Fruit fly (Drosophila melanogaster) whole organism, prepupa: ENCODE data around the gene CG3655.

Experiments used
- Blimp-1 ChIP-seq: fragments of 200-800 bp; sonication (Bioruptor generic); optimal IDR thresholded peaks from 3 replicates; lab custom pipeline; 2017; ENCODE audit warnings: missing biosample characterization, missing genetic modification characterization, mild to moderate bottlenecking, moderate library complexity, missing genetic modification reagents
- CG10631 ChIP-seq: fragments of 200-800 bp; sonication (Bioruptor generic); optimal IDR thresholded peaks from 2 replicates; lab custom pipeline; 2016; ENCODE audit warnings: missing biosample characterization, missing genetic modification characterization
- CG10669 ChIP-seq: fragments of 200-800 bp; sonication (Bioruptor generic); optimal IDR thresholded peaks from 3 replicates; lab custom pipeline; 2018; ENCODE audit warnings: missing biosample characterization, mild to moderate bottlenecking, missing genetic modification characterization, moderate library complexity
- CG11762 ChIP-seq: fragments of 200-800 bp; sonication (Bioruptor generic); optimal IDR thresholded peaks from 3 replicates; lab custom pipeline; 2016; ENCODE audit warnings: missing biosample characterization, missing genetic modification characterization; ENCODE audit not compliant: insufficient read depth
- CG11902 ChIP-seq: fragments of 200-800 bp; sonication (Bioruptor generic); optimal IDR thresholded peaks from 3 replicates; lab custom pipeline; 2016; ENCODE audit warnings: missing biosample characterization, missing genetic modification characterization
- CG15336 ChIP-seq: fragments of 200-800 bp; sonication (Bioruptor generic); IDR thresholded peaks from 2 replicates; pipeline ENCODE4 v1.3.6; 2022; ENCODE audit warnings: missing biosample characterization, missing genetic modification characterization
- CG16779 ChIP-seq: fragments of 200-800 bp; sonication (Bioruptor generic); optimal IDR thresholded peaks from 3 replicates; lab custom pipeline; 2017; ENCODE audit warnings: missing biosample characterization, mild to moderate bottlenecking, missing genetic modification characterization
- CG3032 ChIP-seq: fragments of 200-800 bp; optimal IDR thresholded peaks from 2 replicates; lab custom pipeline; 2019; ENCODE audit warnings: missing biosample characterization, mild to moderate bottlenecking, missing genetic modification characterization, moderate library complexity
- CG32006 ChIP-seq: fragments of 200-800 bp; sonication (Bioruptor generic); optimal IDR thresholded peaks from 3 replicates; lab custom pipeline; 2017; ENCODE audit warnings: missing biosample characterization, mild to moderate bottlenecking, missing genetic modification characterization
- CG34406 ChIP-seq: fragments of 200-800 bp; sonication (Bioruptor generic); optimal IDR thresholded peaks from 3 replicates; lab custom pipeline; 2016; ENCODE audit warnings: missing biosample characterization, missing genetic modification characterization
- CG3919 ChIP-seq: fragments of 200-800 bp; sonication (Bioruptor generic); optimal IDR thresholded peaks from 3 replicates; lab custom pipeline; 2016; ENCODE audit warnings: missing biosample characterization, missing genetic modification characterization
- CG4318 ChIP-seq: fragments of 200-800 bp; sonication (Bioruptor generic); optimal IDR thresholded peaks from 3 replicates; lab custom pipeline; 2017; ENCODE audit warnings: missing biosample characterization, mild to moderate bottlenecking, missing genetic modification characterization
- CG6163 ChIP-seq: fragments of 200-800 bp; sonication (Bioruptor generic); IDR thresholded peaks from 3 replicates; pipeline ENCODE4 v1.3.6; 2022; ENCODE audit warnings: missing biosample characterization, missing genetic modification characterization
- CG6276 ChIP-seq: fragments of 200-800 bp; sonication (Bioruptor generic); optimal IDR thresholded peaks from 2 replicates; lab custom pipeline; 2017; ENCODE audit warnings: missing biosample characterization, mild to moderate bottlenecking, missing genetic modification characterization
- CG6792 ChIP-seq: fragments of 200-800 bp; sonication (Bioruptor generic); optimal IDR thresholded peaks from 3 replicates; lab custom pipeline; 2016; ENCODE audit warnings: missing biosample characterization, missing genetic modification characterization
- CG6808 ChIP-seq: fragments of 200-800 bp; sonication (Bioruptor generic); optimal IDR thresholded peaks from 3 replicates; lab custom pipeline; 2017; ENCODE audit warnings: missing biosample characterization, missing genetic modification characterization, mild to moderate bottlenecking, moderate library complexity, missing genetic modification reagents
- CG7368 ChIP-seq: fragments of 200-800 bp; sonication (Bioruptor generic); optimal IDR thresholded peaks from 3 replicates; lab custom pipeline; 2016; ENCODE audit warnings: missing biosample characterization, missing genetic modification characterization
- CG8319 ChIP-seq: fragments of 200-800 bp; sonication (Bioruptor generic); optimal IDR thresholded peaks from 3 replicates; lab custom pipeline; 2016; ENCODE audit warnings: missing biosample characterization, missing genetic modification characterization
- CG9139 ChIP-seq: fragments of 200-800 bp; sonication (Bioruptor generic); optimal IDR thresholded peaks from 3 replicates; lab custom pipeline; 2017; ENCODE audit warnings: missing biosample characterization, mild to moderate bottlenecking, missing genetic modification characterization
- Eip75B ChIP-seq: fragments of 200-800 bp; sonication (Bioruptor generic); optimal IDR thresholded peaks from 3 replicates; lab custom pipeline; 2016; ENCODE audit warnings: missing biosample characterization, missing genetic modification characterization
- Eip78C ChIP-seq: fragments of 200-800 bp; sonication (Bioruptor generic); peaks from one replicate; lab custom pipeline; 2016; ENCODE audit warnings: missing biosample characterization, missing genetic modification characterization
- Eip93F ChIP-seq: fragments of 200-800 bp; sonication (Bioruptor generic); optimal IDR thresholded peaks from 2 replicates; lab custom pipeline; 2016; ENCODE audit warnings: missing biosample characterization, mild to moderate bottlenecking, missing genetic modification characterization
- Ets21C ChIP-seq: fragments of 200-800 bp; sonication (Bioruptor generic); optimal IDR thresholded peaks from 3 replicates; lab custom pipeline; 2016; ENCODE audit warnings: missing biosample characterization, missing genetic modification characterization
- Ets96B ChIP-seq: fragments of 200-800 bp; optimal IDR thresholded peaks from 2 replicates; lab custom pipeline; 2019; ENCODE audit warnings: missing biosample characterization, mild to moderate bottlenecking, missing genetic modification characterization, moderate library complexity
- Gug ChIP-seq: fragments of 200-800 bp; sonication (Bioruptor generic); IDR thresholded peaks from 2 replicates; pipeline ENCODE4 v1.3.6; 2022; ENCODE audit warnings: missing biosample characterization, missing genetic modification characterization
- Lpt ChIP-seq: fragments of 200-800 bp; sonication (Bioruptor generic); optimal IDR thresholded peaks from 3 replicates; lab custom pipeline; 2016; ENCODE audit warnings: missing biosample characterization, missing genetic modification characterization
- OdsH ChIP-seq: fragments of 200-800 bp; sonication (Bioruptor generic); optimal IDR thresholded peaks from 3 replicates; lab custom pipeline; 2016; ENCODE audit warnings: missing biosample characterization, missing genetic modification characterization
- Sox102F ChIP-seq: fragments of 200-800 bp; sonication (Bioruptor generic); optimal IDR thresholded peaks from 2 replicates; lab custom pipeline; 2016; ENCODE audit warnings: missing biosample characterization, mild to moderate bottlenecking, missing genetic modification characterization
- Sox14 ChIP-seq: fragments of 200-800 bp; sonication (Bioruptor generic); optimal IDR thresholded peaks from 3 replicates; lab custom pipeline; 2016; ENCODE audit warnings: missing biosample characterization, missing genetic modification characterization
- cyc ChIP-seq: fragments of 200-800 bp; sonication (Bioruptor generic); optimal IDR thresholded peaks from 3 replicates; lab custom pipeline; 2016; ENCODE audit warnings: missing biosample characterization, missing genetic modification characterization
- eg ChIP-seq: fragments of 200-800 bp; sonication (Bioruptor generic); IDR thresholded peaks from 3 replicates; pipeline ENCODE4 v1.3.6; 2022; ENCODE audit warnings: missing biosample characterization, missing genetic modification characterization
- fd59A ChIP-seq: fragments of 200-800 bp; sonication (Bioruptor generic); optimal IDR thresholded peaks from 2 replicates; lab custom pipeline; 2017; ENCODE audit warnings: missing biosample characterization, mild to moderate bottlenecking, missing genetic modification characterization, missing genetic modification reagents
- fkh ChIP-seq: fragments of 200-800 bp; sonication (Bioruptor generic); optimal IDR thresholded peaks from 3 replicates; lab custom pipeline; 2017; ENCODE audit warnings: missing biosample characterization, mild to moderate bottlenecking, missing genetic modification characterization, moderate library complexity
- lz ChIP-seq: fragments of 200-800 bp; sonication (Bioruptor generic); optimal IDR thresholded peaks from 3 replicates; lab custom pipeline; 2016; ENCODE audit warnings: missing biosample characterization, missing genetic modification characterization
- net ChIP-seq: fragments of 200-800 bp; sonication (Bioruptor generic); optimal IDR thresholded peaks from 3 replicates; lab custom pipeline; 2016; ENCODE audit warnings: missing biosample characterization, missing genetic modification characterization
- pdm3 ChIP-seq: fragments of 200-800 bp; sonication (Bioruptor generic); optimal IDR thresholded peaks from 3 replicates; lab custom pipeline; 2016; ENCODE audit warnings: missing biosample characterization, missing genetic modification characterization
- salr ChIP-seq, 2 experiments: fragments of 200-800 bp; sonication (Bioruptor generic); optimal IDR thresholded peaks; 3 replicates each; lab custom pipeline; 2016 to 2018; ENCODE audit warnings: missing biosample characterization in 2 of 2, missing genetic modification characterization in 2 of 2, mild to moderate bottlenecking in 1 of 2
- spab ChIP-seq: fragments of 200-800 bp; sonication (Bioruptor generic); optimal IDR thresholded peaks from 2 replicates; lab custom pipeline; 2017; ENCODE audit warnings: missing biosample characterization, mild to moderate bottlenecking, missing genetic modification characterization, missing genetic modification reagents
- ss ChIP-seq, 2 experiments: fragments of 200-800 bp; sonication (Bioruptor generic); optimal IDR thresholded peaks; 2 replicates in 1 of 2; 3 replicates in 1 of 2; lab custom pipeline; 2017 to 2018; ENCODE audit warnings: mild to moderate bottlenecking in 2 of 2, missing biosample characterization in 2 of 2, missing genetic modification characterization in 2 of 2, moderate library complexity in 1 of 2
- svp ChIP-seq: fragments of 200-800 bp; sonication (Bioruptor generic); peaks from one replicate; lab custom pipeline; 2016; ENCODE audit warnings: missing biosample characterization, missing genetic modification characterization
- topi ChIP-seq: fragments of 200-800 bp; sonication (Bioruptor generic); optimal IDR thresholded peaks from 3 replicates; lab custom pipeline; 2016; ENCODE audit warnings: missing biosample characterization, missing genetic modification characterization
- vri ChIP-seq: fragments of 200-800 bp; sonication (Bioruptor generic); optimal IDR thresholded peaks from 3 replicates; lab custom pipeline; 2016; ENCODE audit warnings: missing biosample characterization, mild to moderate bottlenecking, missing genetic modification characterization

Gene CG3655

dm6 chrX:1161913-1162439, 27.3 kb upstream of the CG3655 start, which contains the start of gene eIF4E7:
TSS of gene eIF4E7 (minus strand) at chrX:1162389.
- no peak for TF ChIP-seq Eip93F (GFP tag; lab: Kevin White, UChicago)
- TF ChIP-seq CG3032 (tag; lab: Kevin White, UChicago), result no peak
- no peak for TF ChIP-seq eg (GFP tag; lab: Robert Waterston, UW)
- no peak for TF ChIP-seq Sox102F (GFP tag; lab: Kevin White, UChicago)
- TF ChIP-seq lz (GFP tag; lab: Kevin White, UChicago), result no peak
- no peak for TF ChIP-seq Ets96B (tag; lab: Kevin White, UChicago)
- no peak for TF ChIP-seq CG4318
- TF ChIP-seq Gug (GFP tag; lab: Robert Waterston, UW), result no peak
- TF ChIP-seq CG34406 (GFP tag; lab: Kevin White, UChicago), result no peak
- TF ChIP-seq CG16779 (tag; lab: Kevin White, UChicago), result no peak
- no peak for TF ChIP-seq CG6792 (GFP tag; lab: Kevin White, UChicago)
- TF ChIP-seq topi, result no peak
- TF ChIP-seq OdsH (GFP tag; lab: Kevin White, UChicago), result no peak
- TF ChIP-seq cyc (GFP tag; lab: Kevin White, UChicago), result no peak
- no peak for TF ChIP-seq CG9139
- no peak for TF ChIP-seq CG11902 (GFP tag; lab: Kevin White, UChicago)
- no peak for TF ChIP-seq fd59A (GFP tag; lab: Kevin White, UChicago)
- TF ChIP-seq CG6808, result no peak
- TF ChIP-seq CG11762 (GFP tag; lab: Kevin White, UChicago), result no peak
- TF ChIP-seq CG15336 (GFP tag; lab: Robert Waterston, UW), result no peak

DNA sequence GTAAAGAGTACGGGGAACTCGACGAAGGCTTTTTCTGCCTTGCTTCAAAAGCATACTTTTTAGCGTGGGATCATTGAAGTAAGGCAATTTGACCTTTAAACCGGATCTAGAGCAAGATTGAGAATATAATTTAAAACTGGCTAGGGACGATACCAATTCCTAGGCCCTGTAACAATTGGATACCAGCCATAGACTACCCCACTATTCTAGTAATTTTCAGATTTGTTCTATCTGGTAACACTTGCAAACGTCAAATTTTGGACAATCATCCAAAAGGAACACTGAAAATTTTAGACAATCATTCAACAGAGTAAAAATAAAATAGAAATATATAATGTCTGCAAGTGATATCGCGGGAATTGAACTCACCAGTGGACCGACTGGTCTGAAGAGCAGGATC, 10.6 kb upstream of the CG3655 start, which contains the start of gene CG14628:
Gene CG14628, plus strand, starts transcription at position 301 of the 400 bp plus-strand sequence.
- TF ChIP-seq Eip75B (GFP tag; lab: Kevin White, UChicago) (no peak), CG10631 (GFP tag; lab: Kevin White, UChicago) (no peak), CG11762 (GFP tag; lab: Kevin White, UChicago) (no peak), ss (GFP tag; optimal IDR thresholded peaks at IDR 0.05; lab: Kevin White, UChicago) (no peak), Ets21C (GFP tag; lab: Kevin White, UChicago) (no peak), CG8319 (no peak), salr (GFP tag; optimal IDR thresholded peaks at IDR 0.05; lab: Kevin White, UChicago) (no peak)

- TF ChIP-seq CG34406 (GFP tag; lab: Kevin White, UChicago) (no peak), Lpt (GFP tag; lab: Kevin White, UChicago) (no peak), OdsH (GFP tag; lab: Kevin White, UChicago) (no peak), svp (GFP tag; lab: Kevin White, UChicago) (no peak), Ets96B (tag; lab: Kevin White, UChicago) (no peak), CG7368 (GFP tag; lab: Kevin White, UChicago) (no peak)
These were observed 8.1 kb upstream of the CG3655 start for dm6 chrX:1142567-1143347.

DNA sequence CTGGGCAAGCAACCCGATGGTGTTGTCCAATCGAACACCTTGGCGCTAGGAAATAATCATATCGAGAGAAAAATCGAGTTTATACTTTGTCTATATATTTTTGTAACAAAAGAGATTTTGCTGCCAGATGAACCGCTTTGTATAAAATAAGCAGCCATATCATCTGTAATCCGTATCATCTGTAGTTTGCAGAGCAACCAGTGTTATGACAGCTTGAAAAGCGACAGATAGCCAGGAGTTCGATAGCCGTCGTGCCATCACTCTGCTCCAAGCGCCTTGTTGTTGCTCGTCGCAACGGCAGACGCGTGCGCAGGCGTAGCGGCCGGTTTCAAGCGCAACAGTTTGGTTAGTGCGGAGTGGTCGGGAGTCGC, 295 bp upstream of the CG3655 start:
- no peak for TF ChIP-seq CG6163 (GFP tag; lab: Robert Waterston, UW)
- peak; percentile 22 for TF ChIP-seq fkh (GFP tag; lab: Kevin White, UChicago)
- TF ChIP-seq Gug (GFP tag; lab: Robert Waterston, UW), result 0 out of 2 replicates have a peak, but pooled peaks have one; percentile 12
- peak; percentile 16 for TF ChIP-seq net (GFP tag; lab: Kevin White, UChicago)
- TF ChIP-seq CG11762 (GFP tag; lab: Kevin White, UChicago), result no peak
- TF ChIP-seq Ets96B (tag; lab: Kevin White, UChicago), result peak; percentile 11
- TF ChIP-seq ss (GFP tag; optimal IDR thresholded peaks at IDR 0.05; lab: Kevin White, UChicago), result peak in 1 of 2 experiments; percentile 24
- TF ChIP-seq CG32006 (GFP tag; lab: Kevin White, UChicago), result peak; percentile 31
- peak; percentile 28 for TF ChIP-seq CG3919
- no peak for TF ChIP-seq Lpt (GFP tag; lab: Kevin White, UChicago)
- TF ChIP-seq CG10669 (GFP tag; lab: Kevin White, UChicago), result peak; percentile 18
- TF ChIP-seq pdm3 (GFP tag; lab: Kevin White, UChicago), result peak; percentile 17
- no peak for TF ChIP-seq Blimp-1 (GFP tag; lab: Kevin White, UChicago)
- 0 out of 3 replicates have a peak, but pooled peaks have one; percentile 30 for TF ChIP-seq eg (GFP tag; lab: Robert Waterston, UW)
- TF ChIP-seq CG6276 (GFP tag; lab: Kevin White, UChicago), result peak; percentile 38
- peak; percentile 13 for TF ChIP-seq vri (GFP tag; lab: Kevin White, UChicago)
- TF ChIP-seq lz (GFP tag; lab: Kevin White, UChicago), result peak; percentile 28
- TF ChIP-seq Eip78C (GFP tag; lab: Kevin White, UChicago), result peak; percentile 67
- TF ChIP-seq Sox14 (GFP tag; lab: Kevin White, UChicago), result peak; percentile 3
- peak; percentile 48 for TF ChIP-seq Eip75B (GFP tag; lab: Kevin White, UChicago)
- no peak for TF ChIP-seq spab (GFP tag; lab: Kevin White, UChicago)
